Fruit fly (Drosophila melanogaster) whole organism, embryonic: ENCODE data around the gene Nazo.

ENCODE experiments used
- Blimp-1 ChIP-seq: fragments of 200-800 bp; sonication (Bioruptor generic); optimal IDR thresholded peaks from 3 replicates; lab custom pipeline; 2018; ENCODE audit warnings: missing biosample characterization, missing genetic modification characterization, mild to moderate bottlenecking, moderate library complexity, missing genetic modification reagents
- CG11456 ChIP-seq: fragments of 200-800 bp; sonication (Bioruptor generic); IDR thresholded peaks from 3 replicates; pipeline ENCODE4 v1.3.6; 2022; ENCODE audit warnings: missing biosample characterization, missing genetic modification characterization
- CG11504 ChIP-seq: fragments of 200-800 bp; sonication (Bioruptor generic); optimal IDR thresholded peaks from 3 replicates; lab custom pipeline; 2019; ENCODE audit warnings: missing biosample characterization, mild to moderate bottlenecking, missing genetic modification characterization, moderate library complexity
- CG1233 ChIP-seq: fragments of 200-800 bp; sonication (Bioruptor generic); optimal IDR thresholded peaks from 4 replicates; lab custom pipeline; 2018; ENCODE audit warnings: missing biosample characterization, mild to moderate bottlenecking, missing genetic modification characterization
- CG12659 ChIP-seq: fragments of 200-800 bp; sonication (Bioruptor generic); optimal IDR thresholded peaks from 3 replicates; lab custom pipeline; 2017; ENCODE audit warnings: mild to moderate bottlenecking, missing biosample characterization, missing genetic modification reagents, missing genetic modification characterization
- CG12744 ChIP-seq: fragments of 200-800 bp; sonication (Bioruptor generic); optimal IDR thresholded peaks from 2 replicates; lab custom pipeline; 2016; ENCODE audit warnings: missing biosample characterization, missing genetic modification characterization
- CG12942 ChIP-seq: fragments of 200-800 bp; sonication (Bioruptor generic); optimal IDR thresholded peaks from 3 replicates; lab custom pipeline; 2016; ENCODE audit warnings: missing biosample characterization, missing genetic modification characterization
- CG13123 ChIP-seq: fragments of 200-800 bp; sonication (Bioruptor generic); optimal IDR thresholded peaks from 2 replicates; lab custom pipeline; 2016; ENCODE audit warnings: missing biosample characterization, missing genetic modification characterization
- CG16815 ChIP-seq: fragments of 200-800 bp; sonication (Bioruptor generic); optimal IDR thresholded peaks from 3 replicates; lab custom pipeline; 2017; ENCODE audit warnings: missing biosample characterization, mild to moderate bottlenecking, missing genetic modification characterization
- CG17385 ChIP-seq: fragments of 200-800 bp; sonication (Bioruptor generic); optimal IDR thresholded peaks from 3 replicates; lab custom pipeline; 2018; ENCODE audit warnings: missing biosample characterization, mild to moderate bottlenecking, missing genetic modification characterization
- CG2875 ChIP-seq: fragments of 200-800 bp; sonication (Bioruptor generic); optimal IDR thresholded peaks from 2 replicates; lab custom pipeline; 2017; ENCODE audit warnings: missing biosample characterization, mild to moderate bottlenecking, missing genetic modification characterization, missing genetic modification reagents
- CG30403 ChIP-seq: fragments of 200-800 bp; sonication (Bioruptor generic); optimal IDR thresholded peaks from 3 replicates; lab custom pipeline; 2016; ENCODE audit warnings: missing biosample characterization, missing genetic modification characterization
- CG31388 ChIP-seq: fragments of 200-800 bp; sonication (Bioruptor generic); optimal IDR thresholded peaks from 2 replicates; lab custom pipeline; 2016; ENCODE audit warnings: missing biosample characterization, missing genetic modification characterization
- CG34376 ChIP-seq: fragments of 200-800 bp; sonication (Bioruptor generic); optimal IDR thresholded peaks from 2 replicates; lab custom pipeline; 2018; ENCODE audit warnings: missing biosample characterization, mild to moderate bottlenecking, missing genetic modification characterization
- CG7745 ChIP-seq: fragments of 200-800 bp; sonication (Bioruptor generic); optimal IDR thresholded peaks from 2 replicates; lab custom pipeline; 2018; ENCODE audit warnings: missing biosample characterization, mild to moderate bottlenecking, missing genetic modification characterization, moderate library complexity
- CG7786 ChIP-seq: fragments of 200-800 bp; sonication (Bioruptor generic); optimal IDR thresholded peaks from 2 replicates; lab custom pipeline; 2016; ENCODE audit warnings: missing biosample characterization, missing genetic modification characterization
- CG8359 ChIP-seq: fragments of 200-800 bp; sonication (Bioruptor generic); optimal IDR thresholded peaks from 2 replicates; lab custom pipeline; 2017; ENCODE audit warnings: missing biosample characterization, mild to moderate bottlenecking, missing genetic modification characterization, borderline replicate concordance
- Dip3 ChIP-seq: fragments of 200-800 bp; sonication (Bioruptor generic); optimal IDR thresholded peaks from 3 replicates; lab custom pipeline; 2016; ENCODE audit warnings: missing biosample characterization, missing genetic modification characterization
- Eip74EF ChIP-seq, 2 experiments: fragments of 200-800 bp in 1 of 2; fragments of >200 bp in 1 of 2; sonication (Bioruptor generic) in 1 of 2; optimal IDR thresholded peaks; 2 replicates each; lab custom pipeline; 2017 to 2019; ENCODE audit warnings: missing biosample characterization in 2 of 2, missing genetic modification characterization in 2 of 2, mild to moderate bottlenecking in 1 of 2, moderate library complexity in 1 of 2
- Ets97D ChIP-seq: fragments of 200-800 bp; sonication (Bioruptor generic); optimal IDR thresholded peaks from 3 replicates; lab custom pipeline; 2016; ENCODE audit warnings: missing biosample characterization, missing genetic modification characterization
- Gug ChIP-seq: fragments of 200-800 bp; sonication (Bioruptor generic); IDR thresholded peaks from 4 replicates; pipeline ENCODE4 v1.3.6; 2022; ENCODE audit warnings: missing biosample characterization, missing genetic modification characterization
- HmgZ ChIP-seq: fragments of 200-800 bp; sonication (Bioruptor generic); optimal IDR thresholded peaks from 2 replicates; lab custom pipeline; 2018; ENCODE audit warnings: missing biosample characterization, mild to moderate bottlenecking, missing genetic modification characterization
- Jarid2 ChIP-seq: fragments of 200-800 bp; sonication (Bioruptor generic); optimal IDR thresholded peaks from 3 replicates; lab custom pipeline; 2017; ENCODE audit warnings: mild to moderate bottlenecking, missing biosample characterization, missing genetic modification reagents, missing genetic modification characterization
- Lpt ChIP-seq: fragments of >200 bp; optimal IDR thresholded peaks from 2 replicates; lab custom pipeline; 2018; ENCODE audit warnings: missing biosample characterization, missing genetic modification characterization
- MTF-1 ChIP-seq: fragments of 200-800 bp; sonication (Bioruptor generic); optimal IDR thresholded peaks from 2 replicates; lab custom pipeline; 2018; ENCODE audit warnings: missing biosample characterization, mild to moderate bottlenecking, missing genetic modification characterization, borderline replicate concordance
- Mrtf ChIP-seq: fragments of 200-800 bp; sonication (Bioruptor generic); IDR thresholded peaks from 3 replicates; pipeline ENCODE4 v1.3.6; 2022; ENCODE audit warnings: missing biosample characterization, missing genetic modification characterization
- PHDP ChIP-seq: fragments of 200-800 bp; sonication (Bioruptor generic); optimal IDR thresholded peaks from 3 replicates; lab custom pipeline; 2018; ENCODE audit warnings: missing biosample characterization, mild to moderate bottlenecking, missing genetic modification characterization, moderate library complexity
- Rx ChIP-seq: fragments of 200-800 bp; sonication (Bioruptor generic); IDR thresholded peaks from 2 replicates; pipeline ENCODE4 v1.3.6; 2022; ENCODE audit warnings: missing biosample characterization, missing genetic modification characterization
- Six4 ChIP-seq: fragments of 200-800 bp; sonication (Bioruptor generic); optimal IDR thresholded peaks from 2 replicates; lab custom pipeline; 2016; ENCODE audit warnings: missing biosample characterization, missing genetic modification characterization
- Sox102F ChIP-seq: fragments of 200-800 bp; sonication (Bioruptor generic); optimal IDR thresholded peaks from 2 replicates; lab custom pipeline; 2018; ENCODE audit warnings: missing biosample characterization, mild to moderate bottlenecking, missing genetic modification characterization, moderate library complexity
- Usf ChIP-seq: fragments of 200-800 bp; sonication (Bioruptor generic); optimal IDR thresholded peaks from 2 replicates; lab custom pipeline; 2017; ENCODE audit warnings: missing genotype, missing biosample characterization, missing genetic modification characterization
- ac ChIP-seq: fragments of 200-800 bp; sonication (Bioruptor generic); optimal IDR thresholded peaks from 3 replicates; lab custom pipeline; 2017; ENCODE audit warnings: missing biosample characterization, mild to moderate bottlenecking, missing genetic modification characterization
- az2 ChIP-seq: fragments of 200-800 bp; sonication (Bioruptor generic); optimal IDR thresholded peaks from 3 replicates; lab custom pipeline; 2016; ENCODE audit warnings: missing biosample characterization, missing genetic modification characterization
- bcd ChIP-seq: fragments of 200-800 bp; sonication (Bioruptor generic); optimal IDR thresholded peaks from 2 replicates; lab custom pipeline; 2017; ENCODE audit warnings: missing biosample characterization, mild to moderate bottlenecking, missing genetic modification characterization
- croc ChIP-seq: fragments of 200-800 bp; sonication (Bioruptor generic); conservative IDR thresholded peaks from 3 replicates; pipeline ENCODE4 v1.3.6; 2022; ENCODE audit warnings: missing biosample characterization, missing genetic modification characterization
- crp ChIP-seq, 2 experiments: fragments of 200-800 bp; sonication (Bioruptor generic); optimal IDR thresholded peaks; 2 replicates in 1 of 2; 3 replicates in 1 of 2; lab custom pipeline; 2017; ENCODE audit warnings: missing biosample characterization in 2 of 2, missing genetic modification characterization in 2 of 2, mild to moderate bottlenecking in 1 of 2, moderate library complexity in 1 of 2
- dimm ChIP-seq: fragments of 200-800 bp; sonication (Bioruptor generic); IDR thresholded peaks from 2 replicates; pipeline ENCODE4 v1.3.6; 2022; ENCODE audit warnings: missing biosample characterization, missing genetic modification characterization
- emc ChIP-seq: fragments of 200-800 bp; sonication (Bioruptor generic); optimal IDR thresholded peaks from 2 replicates; lab custom pipeline; 2016; ENCODE audit warnings: missing biosample characterization, missing genetic modification characterization
- ind ChIP-seq: fragments of 200-800 bp; sonication (Bioruptor generic); optimal IDR thresholded peaks from 3 replicates; lab custom pipeline; 2016; ENCODE audit warnings: missing biosample characterization, missing genetic modification characterization
- insv ChIP-seq, 2 experiments: fragments of 200-800 bp; sonication (Bioruptor generic); optimal IDR thresholded peaks; 3 replicates each; lab custom pipeline; 2016 to 2018; ENCODE audit warnings: missing biosample characterization in 2 of 2, missing genetic modification characterization in 2 of 2
- jing ChIP-seq: fragments of 200-800 bp; sonication (Bioruptor generic); optimal IDR thresholded peaks from 2 replicates; lab custom pipeline; 2018; ENCODE audit warnings: missing biosample characterization, mild to moderate bottlenecking, missing genetic modification characterization
- ken ChIP-seq: fragments of 200-800 bp; sonication (Bioruptor generic); IDR thresholded peaks from 3 replicates; pipeline ENCODE4 v1.3.6; 2022; ENCODE audit warnings: missing biosample characterization, missing genetic modification characterization
- pan ChIP-seq, 4 experiments: fragments of >200 bp in 3 of 4; fragments of 200-800 bp in 1 of 4; sonication (Bioruptor generic) in 1 of 4; optimal IDR thresholded peaks in 3 of 4; IDR thresholded peaks in 1 of 4; 2 replicates each; pipeline versions ENCODE4 v1.3.6 to Lab custom; 2017 to 2022; ENCODE audit warnings: missing biosample characterization in 2 of 4, missing genetic modification characterization in 2 of 4, mixed read lengths in 1 of 4
- phol ChIP-seq: fragments of 200-800 bp; sonication (Bioruptor generic); optimal IDR thresholded peaks from 3 replicates; lab custom pipeline; 2018; ENCODE audit warnings: missing biosample characterization, mild to moderate bottlenecking, missing genetic modification characterization, moderate library complexity
- pzg ChIP-seq: fragments of 200-800 bp; sonication (Bioruptor generic); optimal IDR thresholded peaks from 3 replicates; lab custom pipeline; 2018; ENCODE audit warnings: missing biosample characterization, mild to moderate bottlenecking, missing genetic modification characterization, moderate library complexity
- row ChIP-seq: fragments of 200-800 bp; sonication (Bioruptor generic); IDR thresholded peaks from 3 replicates; pipeline ENCODE4 v1.3.6; 2022; ENCODE audit warnings: missing biosample characterization, missing genetic modification characterization
- run ChIP-seq: fragments of 200-800 bp; sonication (Bioruptor generic); optimal IDR thresholded peaks from 3 replicates; lab custom pipeline; 2018; ENCODE audit warnings: missing biosample characterization, mild to moderate bottlenecking, missing genetic modification characterization
- schlank ChIP-seq: fragments of 200-800 bp; sonication (Bioruptor generic); optimal IDR thresholded peaks from 2 replicates; lab custom pipeline; 2018; ENCODE audit warnings: missing biosample characterization, mild to moderate bottlenecking, missing genetic modification characterization
- zfh1 ChIP-seq: fragments of 200-800 bp; sonication (Bioruptor generic); IDR thresholded peaks from 3 replicates; pipeline ENCODE4 v1.3.6; 2022; ENCODE audit warnings: missing biosample characterization, missing genetic modification characterization

Gene Nazo

dm6 chr3R:8316344-8317105 lies 28.8 kb downstream of the Nazo start, which contains the start of gene Coq2 (continued):
- peak; percentile 74 for TF ChIP-seq pzg
- TF ChIP-seq ac = no peak
- no peak for TF ChIP-seq croc (GFP tag; lab: Robert Waterston, UW)
- no peak for TF ChIP-seq Gug (GFP tag; lab: Robert Waterston, UW)
- TF ChIP-seq CG8359 (GFP tag; lab: Kevin White, UChicago) = no peak
- peak; percentile 25 for TF ChIP-seq CG12659 (GFP tag; lab: Kevin White, UChicago)
- no peak for TF ChIP-seq CG17385 (GFP tag; lab: Kevin White, UChicago)
- TF ChIP-seq Usf = no peak
- TF ChIP-seq ken (GFP tag; lab: Robert Waterston, UW) = no peak
- TF ChIP-seq row (GFP tag; lab: Robert Waterston, UW) = peak; percentile 28; the same call in 1 of the 3 replicates
- no peak for TF ChIP-seq PHDP
- no peak for TF ChIP-seq CG13123
- TF ChIP-seq Ets97D (GFP tag; lab: Kevin White, UChicago) = peak; percentile 42
- peak; percentile 2 for TF ChIP-seq HmgZ (tag; lab: Kevin White, UChicago)
- no peak for TF ChIP-seq ind (GFP tag; lab: Kevin White, UChicago)
- no peak for TF ChIP-seq emc (GFP tag; lab: Kevin White, UChicago)
- no peak for TF ChIP-seq pan (optimal IDR thresholded peaks at IDR 0.05; lab: Kevin White, UChicago)
- no peak for TF ChIP-seq pan (GFP tag; optimal IDR thresholded peaks at IDR 0.05 in 1 of 2, IDR thresholded peaks at IDR 0.05 in 1 of 2)
- no peak for TF ChIP-seq Lpt (GFP tag; lab: Kevin White, UChicago)
- TF ChIP-seq crp (GFP tag; optimal IDR thresholded peaks at IDR 0.05; lab: Kevin White, UChicago) = no peak
- TF ChIP-seq MTF-1 (GFP tag; lab: Kevin White, UChicago) = peak; percentile 100
- no peak for TF ChIP-seq CG2875 (GFP tag; lab: Kevin White, UChicago)
- no peak for TF ChIP-seq CG1233 (GFP tag; lab: Kevin White, UChicago)
- TF ChIP-seq CG34376 (GFP tag; lab: Kevin White, UChicago) = no peak
- no peak for TF ChIP-seq CG31388
- TF ChIP-seq Sox102F (GFP tag; lab: Kevin White, UChicago) = no peak
- TF ChIP-seq CG12942 (GFP tag; lab: Kevin White, UChicago) = no peak
- TF ChIP-seq insv (GFP tag; optimal IDR thresholded peaks at IDR 0.05; lab: Kevin White, UChicago) = peak in 1 of 2 experiments; percentile 93
- no peak for TF ChIP-seq bcd
- TF ChIP-seq Blimp-1 (GFP tag; lab: Kevin White, UChicago) = no peak
- TF ChIP-seq az2 (GFP tag; lab: Kevin White, UChicago) = no peak
- no peak for TF ChIP-seq Six4
- TF ChIP-seq CG11456 (GFP tag; lab: Robert Waterston, UW) = no peak
- no peak for TF ChIP-seq CG16815 (GFP tag; lab: Kevin White, UChicago)
- TF ChIP-seq CG11504 (tag; lab: Kevin White, UChicago) = no peak
- TF ChIP-seq dimm (GFP tag; lab: Robert Waterston, UW) = no peak
- TF ChIP-seq run = no peak
- no peak for TF ChIP-seq Mrtf (GFP tag; lab: Robert Waterston, UW)
- TF ChIP-seq CG7745 (tag; lab: Kevin White, UChicago) = no peak
- TF ChIP-seq schlank (tag; lab: Kevin White, UChicago) = no peak
- no peak for TF ChIP-seq Jarid2 (GFP tag; lab: Kevin White, UChicago)
- TF ChIP-seq Eip74EF (GFP tag; optimal IDR thresholded peaks at IDR 0.05; lab: Kevin White, UChicago) = no peak
- TF ChIP-seq CG12744 = no peak
- peak; percentile 25 for TF ChIP-seq phol (tag; lab: Kevin White, UChicago)
- TF ChIP-seq zfh1 (GFP tag; lab: Robert Waterston, UW) = no peak
- TF ChIP-seq Rx (GFP tag; lab: Robert Waterston, UW) = no peak
- TF ChIP-seq Dip3 (GFP tag; lab: Kevin White, UChicago) = no peak
- TF ChIP-seq jing (GFP tag; lab: Kevin White, UChicago) = no peak
- TF ChIP-seq CG30403 (GFP tag; lab: Kevin White, UChicago) = no peak
- no peak for TF ChIP-seq CG7786 (GFP tag; lab: Kevin White, UChicago)
